Fruit fly (Drosophila melanogaster): Measurements from ENCODE around the gene CG17122.
A peak's percentile ranks its signal among the peaks of the same experiment; 100 is the strongest.

Gene CG17122

dm6 chr3L:20247513-20248173 is 27.5 kb downstream of the CG17122 start, which contains the start of gene rdgC (continued):
- peak; percentile 87 for TF ChIP-seq Taf1 (GFP tag; IDR thresholded peaks at IDR 0.05)
- TF ChIP-seq ems (GFP tag; optimal IDR thresholded peaks at IDR 0.05) = peak; percentile 94
- TF ChIP-seq rib (GFP tag; IDR thresholded peaks at IDR 0.05) = peak; percentile 90
- no peak for TF ChIP-seq prd (optimal IDR thresholded peaks at IDR 0.05)
- peak; percentile 97 for TF ChIP-seq prd (GFP tag; IDR thresholded peaks at IDR 0.05)
- TF ChIP-seq scrt (GFP tag; optimal IDR thresholded peaks at IDR 0.05) = peak; percentile 94
- peak; percentile 89 for TF ChIP-seq CG10267 (tag; optimal IDR thresholded peaks at IDR 0.05)
- TF ChIP-seq salm (tag; optimal IDR thresholded peaks at IDR 0.05) = peak; percentile 95
- TF ChIP-seq shn (GFP tag; optimal IDR thresholded peaks at IDR 0.05) = peak; percentile 90
- peak; percentile 89 for TF ChIP-seq CG6175 (GFP tag; IDR thresholded peaks at IDR 0.05)
- no peak for TF ChIP-seq yki (optimal IDR thresholded peaks at IDR 0.05)
- TF ChIP-seq Stat92E (GFP tag; optimal IDR thresholded peaks at IDR 0.05) = no peak
- peak; percentile 99 for TF ChIP-seq sens (GFP tag)
- peak; percentile 94 for TF ChIP-seq CHES-1-like (GFP tag; optimal IDR thresholded peaks at IDR 0.05)
- TF ChIP-seq pfk (GFP tag; optimal IDR thresholded peaks at IDR 0.05) = no peak
- TF ChIP-seq CG10979 (tag; optimal IDR thresholded peaks at IDR 0.05) = peak; percentile 91
- peak; percentile 93 for TF ChIP-seq CG5953 (GFP tag; IDR thresholded peaks at IDR 0.05)
- peak in 1 of 2 experiments; percentile 70 for TF ChIP-seq crp (GFP tag; optimal IDR thresholded peaks at IDR 0.05)
- TF ChIP-seq gsb (GFP tag; IDR thresholded peaks at IDR 0.05) = peak; percentile 93
- peak; percentile 17 for TF ChIP-seq pzg (GFP tag; optimal IDR thresholded peaks at IDR 0.05)
- peak; percentile 79 for TF ChIP-seq Hmx (GFP tag; optimal IDR thresholded peaks at IDR 0.05)
- peak; percentile 82 for TF ChIP-seq CG4282 (GFP tag; optimal IDR thresholded peaks at IDR 0.05)
- TF ChIP-seq Spps (tag; optimal IDR thresholded peaks at IDR 0.05) = peak; percentile 40
- TF ChIP-seq Fer2 (tag; optimal IDR thresholded peaks at IDR 0.05) = peak; percentile 83
- peak; percentile 95 for TF ChIP-seq CG30403 (GFP tag; optimal IDR thresholded peaks at IDR 0.05)
- peak; percentile 96 for TF ChIP-seq CG7786 (GFP tag; optimal IDR thresholded peaks at IDR 0.05)
- peak; percentile 92 for TF ChIP-seq slou (GFP tag; optimal IDR thresholded peaks at IDR 0.05)
- TF ChIP-seq lmd (GFP tag; IDR thresholded peaks at IDR 0.05) = peak; percentile 96
- TF ChIP-seq BtbVII (GFP tag; optimal IDR thresholded peaks at IDR 0.05) = peak; percentile 96
- TF ChIP-seq gcm2 (GFP tag; optimal IDR thresholded peaks at IDR 0.05) = peak; percentile 88
- peak; percentile 36 for TF ChIP-seq dmrt11E (tag; optimal IDR thresholded peaks at IDR 0.05)
- peak; percentile 93 for TF ChIP-seq mirr (GFP tag; optimal IDR thresholded peaks at IDR 0.05)
- peak; percentile 98 for TF ChIP-seq Sox102F (GFP tag; optimal IDR thresholded peaks at IDR 0.05)
- TF ChIP-seq CG13424 (tag; optimal IDR thresholded peaks at IDR 0.05) = peak; percentile 95
- no peak for TF ChIP-seq eve (GFP tag; optimal IDR thresholded peaks at IDR 0.05)
- TF ChIP-seq Eip74EF (GFP tag; optimal IDR thresholded peaks at IDR 0.05) = peak in 1 of 2 experiments; percentile 96
- peak; percentile 95 for TF ChIP-seq Side (GFP tag; optimal IDR thresholded peaks at IDR 0.05)
- TF ChIP-seq Kr (GFP tag; optimal IDR thresholded peaks at IDR 0.05) = no peak
- TF ChIP-seq CG8924 (tag; optimal IDR thresholded peaks at IDR 0.05) = peak; percentile 96
- peak; percentile 95 for TF ChIP-seq CG14050 (GFP tag; IDR thresholded peaks at IDR 0.05)
- TF ChIP-seq gt (GFP tag; IDR thresholded peaks at IDR 0.05) = peak; percentile 60
- TF ChIP-seq Doc3 (GFP tag; IDR thresholded peaks at IDR 0.05; ENCODE audit: partially characterized antibody) = no peak
- TF ChIP-seq danr (GFP tag; IDR thresholded peaks at IDR 0.05) = peak; percentile 88
- peak; percentile 83 for TF ChIP-seq CG12236 (GFP tag; optimal IDR thresholded peaks at IDR 0.05)
- peak; percentile 61 for TF ChIP-seq CG15696 (tag; optimal IDR thresholded peaks at IDR 0.05)
- peak; percentile 81 for TF ChIP-seq CG16815 (GFP tag; optimal IDR thresholded peaks at IDR 0.05)
- TF ChIP-seq CG3847 (GFP tag; IDR thresholded peaks at IDR 0.05) = peak; percentile 94
- TF ChIP-seq E2f2 (GFP tag; IDR thresholded peaks at IDR 0.05) = peak; percentile 79
- TF ChIP-seq NfI (GFP tag; optimal IDR thresholded peaks at IDR 0.05) = peak; percentile 96
- peak; percentile 95 for TF ChIP-seq eyg (GFP tag; optimal IDR thresholded peaks at IDR 0.05)

Data from whole organism, embryonic.